Worm (Caenorhabditis elegans): Measurements from ENCODE around the gene C33D9.13.

ce11 chrIV:8764567-8764966 is 20.5 kb downstream of the C33D9.13 start, which contains the start of gene cdc-50.B:
- TF ChIP-seq W03F9.2 (tag; optimal IDR thresholded peaks at IDR 0.05) (no peak), him-1 (tag; optimal IDR thresholded peaks at IDR 0.05) (no peak)
